Fruit fly (Drosophila melanogaster) whole organism, embryonic: ENCODE data around the gene HP1e.
A peak's percentile ranks its signal among the peaks of the same experiment; 100 is the strongest.

ENCODE experiments used
- Atf3 ChIP-seq: fragments of 200-800 bp; sonication (Bioruptor generic); optimal IDR thresholded peaks from 3 replicates; lab custom pipeline; 2016; ENCODE audit warnings: missing biosample characterization, missing genetic modification characterization
- CG10959 ChIP-seq: fragments of 200-800 bp; sonication (Bioruptor generic); IDR thresholded peaks from 2 replicates; pipeline ENCODE4 v1.3.6; 2022; ENCODE audit warnings: missing biosample characterization, missing genetic modification characterization
- CG11247 ChIP-seq: fragments of 200-800 bp; sonication (Bioruptor generic); IDR thresholded peaks from 2 replicates; pipeline ENCODE4 v1.3.6; 2022; ENCODE audit warnings: missing biosample characterization, missing genetic modification characterization
- CG12104 ChIP-seq: fragments of 200-800 bp; sonication (Bioruptor generic); optimal IDR thresholded peaks from 3 replicates; lab custom pipeline; 2016; ENCODE audit warnings: missing biosample characterization, missing genetic modification characterization
- CG12155 ChIP-seq: fragments of 200-800 bp; sonication (Bioruptor generic); optimal IDR thresholded peaks from 3 replicates; lab custom pipeline; 2016; ENCODE audit warnings: missing biosample characterization, missing genetic modification characterization
- CG12299 ChIP-seq: fragments of 200-800 bp; sonication (Bioruptor generic); optimal IDR thresholded peaks from 2 replicates; lab custom pipeline; 2018; ENCODE audit warnings: missing biosample characterization, mild to moderate bottlenecking, missing genetic modification characterization
- CG12659 ChIP-seq: fragments of 200-800 bp; sonication (Bioruptor generic); optimal IDR thresholded peaks from 3 replicates; lab custom pipeline; 2017; ENCODE audit warnings: mild to moderate bottlenecking, missing biosample characterization, missing genetic modification reagents, missing genetic modification characterization
- CG13624 ChIP-seq: fragments of 200-800 bp; sonication (Bioruptor generic); optimal IDR thresholded peaks from 2 replicates; lab custom pipeline; 2016; ENCODE audit warnings: missing biosample characterization, missing genetic modification characterization
- CG13775 ChIP-seq: fragments of 200-800 bp; sonication (Bioruptor generic); optimal IDR thresholded peaks from 3 replicates; lab custom pipeline; 2017; ENCODE audit warnings: missing biosample characterization, mild to moderate bottlenecking, missing genetic modification characterization
- CG13894 ChIP-seq: fragments of 200-800 bp; sonication (Bioruptor generic); optimal IDR thresholded peaks from 3 replicates; lab custom pipeline; 2018; ENCODE audit warnings: missing biosample characterization, mild to moderate bottlenecking, missing genetic modification characterization, moderate library complexity
- CG14014 ChIP-seq: fragments of 200-800 bp; sonication (Bioruptor generic); IDR thresholded peaks from 2 replicates; pipeline ENCODE4 v1.3.6; 2022; ENCODE audit warnings: missing biosample characterization, missing genetic modification characterization
- CG1529 ChIP-seq: fragments of 200-800 bp; sonication (Bioruptor generic); optimal IDR thresholded peaks from 3 replicates; lab custom pipeline; 2018; ENCODE audit warnings: missing biosample characterization, missing genetic modification characterization
- CG15479 ChIP-seq: fragments of 200-800 bp; sonication (Bioruptor generic); optimal IDR thresholded peaks from 3 replicates; lab custom pipeline; 2019; ENCODE audit warnings: missing biosample characterization, mild to moderate bottlenecking, missing genetic modification characterization, moderate library complexity
- CG15696 ChIP-seq: fragments of 200-800 bp; sonication (Bioruptor generic); optimal IDR thresholded peaks from 2 replicates; lab custom pipeline; 2019; ENCODE audit warnings: missing biosample characterization, mild to moderate bottlenecking, missing genetic modification characterization, moderate library complexity
- CG18476 ChIP-seq: fragments of 200-800 bp; sonication (Bioruptor generic); optimal IDR thresholded peaks from 2 replicates; lab custom pipeline; 2016; ENCODE audit warnings: missing biosample characterization, mild to moderate bottlenecking, missing genetic modification characterization
- CG2712 ChIP-seq: fragments of 200-800 bp; optimal IDR thresholded peaks from 3 replicates; lab custom pipeline; 2019; ENCODE audit warnings: missing biosample characterization, mild to moderate bottlenecking, missing genetic modification characterization, moderate library complexity
- CG30020 ChIP-seq: fragments of 200-800 bp; optimal IDR thresholded peaks from 2 replicates; lab custom pipeline; 2019; ENCODE audit warnings: missing biosample characterization, mild to moderate bottlenecking, missing genetic modification characterization, moderate library complexity
- CG32532 ChIP-seq: fragments of 200-800 bp; sonication (Bioruptor generic); IDR thresholded peaks from 2 replicates; pipeline ENCODE4 v1.3.6; 2022; ENCODE audit warnings: missing biosample characterization, missing genetic modification characterization
- CG4424 ChIP-seq: fragments of 200-800 bp; sonication (Bioruptor generic); optimal IDR thresholded peaks from 3 replicates; lab custom pipeline; 2016; ENCODE audit warnings: missing biosample characterization, missing genetic modification characterization
- CG6689 ChIP-seq: fragments of 200-800 bp; sonication (Bioruptor generic); IDR thresholded peaks from 2 replicates; pipeline ENCODE4 v1.3.6; 2022; ENCODE audit warnings: missing biosample characterization, missing genetic modification characterization
- CG6765 ChIP-seq: fragments of 200-800 bp; sonication (Bioruptor generic); optimal IDR thresholded peaks from 3 replicates; lab custom pipeline; 2017; ENCODE audit warnings: missing biosample characterization, mild to moderate bottlenecking, missing genetic modification characterization
- CG7745 ChIP-seq: fragments of 200-800 bp; sonication (Bioruptor generic); optimal IDR thresholded peaks from 2 replicates; lab custom pipeline; 2018; ENCODE audit warnings: missing biosample characterization, mild to moderate bottlenecking, missing genetic modification characterization, moderate library complexity
- CG7963 ChIP-seq: fragments of 200-800 bp; sonication (Bioruptor generic); IDR thresholded peaks from 3 replicates; pipeline ENCODE4 v1.3.6; 2022; ENCODE audit warnings: missing biosample characterization, missing genetic modification characterization; ENCODE audit not compliant: partially characterized antibody
- CG8478 ChIP-seq: fragments of >200 bp; optimal IDR thresholded peaks from 2 replicates; lab custom pipeline; 2018
- CG9727 ChIP-seq: fragments of 200-800 bp; sonication (Bioruptor generic); optimal IDR thresholded peaks from 3 replicates; lab custom pipeline; 2017; ENCODE audit warnings: missing biosample characterization, mild to moderate bottlenecking, missing genetic modification characterization
- CG9876 ChIP-seq: fragments of 200-800 bp; sonication (Bioruptor generic); optimal IDR thresholded peaks from 2 replicates; lab custom pipeline; 2016; ENCODE audit warnings: missing biosample characterization, missing genetic modification characterization
- D19A ChIP-seq: fragments of 200-800 bp; optimal IDR thresholded peaks from 3 replicates; lab custom pipeline; 2019; ENCODE audit warnings: missing biosample characterization, mild to moderate bottlenecking, missing genetic modification characterization, moderate library complexity
- Dp ChIP-seq: fragments of 200-800 bp; sonication (Bioruptor generic); optimal IDR thresholded peaks from 2 replicates; lab custom pipeline; 2018; ENCODE audit warnings: missing biosample characterization, mild to moderate bottlenecking, missing genetic modification characterization, moderate library complexity
- E2f2 ChIP-seq: fragments of 200-800 bp; sonication (Bioruptor generic); IDR thresholded peaks from 2 replicates; pipeline ENCODE4 v1.3.6; 2022; ENCODE audit warnings: missing biosample characterization, missing genetic modification characterization
- Gug ChIP-seq: fragments of 200-800 bp; sonication (Bioruptor generic); IDR thresholded peaks from 4 replicates; pipeline ENCODE4 v1.3.6; 2022; ENCODE audit warnings: missing biosample characterization, missing genetic modification characterization
- H15 ChIP-seq: fragments of 200-800 bp; sonication (Bioruptor generic); IDR thresholded peaks from 3 replicates; pipeline ENCODE4 v1.3.6; 2022; ENCODE audit warnings: missing biosample characterization, missing genetic modification characterization
- H2.0 ChIP-seq: fragments of 200-800 bp; sonication (Bioruptor generic); IDR thresholded peaks from 2 replicates; pipeline ENCODE4 v1.3.6; 2022; ENCODE audit warnings: missing biosample characterization, missing genetic modification characterization
- Hmr ChIP-seq: fragments of 200-800 bp; sonication (Bioruptor generic); optimal IDR thresholded peaks from 3 replicates; lab custom pipeline; 2017; ENCODE audit warnings: mild to moderate bottlenecking, missing biosample characterization, missing genetic modification reagents, missing genetic modification characterization
- Hr78 ChIP-seq, 2 experiments: fragments of 200-800 bp in 1 of 2; fragments of >200 bp in 1 of 2; sonication (Bioruptor generic) in 1 of 2; optimal IDR thresholded peaks; 2 replicates each; lab custom pipeline; 2017 to 2019; ENCODE audit warnings: missing biosample characterization in 2 of 2, missing genetic modification characterization in 2 of 2, mild to moderate bottlenecking in 1 of 2, moderate library complexity in 1 of 2
- Max ChIP-seq: fragments of 200-800 bp; sonication (Bioruptor generic); optimal IDR thresholded peaks from 2 replicates; lab custom pipeline; 2016; ENCODE audit warnings: missing biosample characterization, mild to moderate bottlenecking, missing genetic modification characterization
- Meics ChIP-seq: fragments of 200-800 bp; sonication (Bioruptor generic); optimal IDR thresholded peaks from 2 replicates; lab custom pipeline; 2017; ENCODE audit warnings: missing biosample characterization, mild to moderate bottlenecking, missing genetic modification characterization
- Myb ChIP-seq: fragments of 200-800 bp; sonication (Bioruptor generic); optimal IDR thresholded peaks from 2 replicates; lab custom pipeline; 2016; ENCODE audit warnings: missing biosample characterization, missing genetic modification characterization
- NFAT ChIP-seq: fragments of 200-800 bp; sonication (Bioruptor generic); IDR thresholded peaks from 2 replicates; pipeline ENCODE4 v1.3.6; 2022; ENCODE audit warnings: missing biosample characterization, missing genetic modification characterization
- en ChIP-seq: fragments of 200-800 bp; sonication (Bioruptor generic); optimal IDR thresholded peaks from 2 replicates; lab custom pipeline; 2016; ENCODE audit warnings: missing biosample characterization, missing genetic modification characterization
- fd3F ChIP-seq: fragments of 200-800 bp; sonication (Bioruptor generic); optimal IDR thresholded peaks from 2 replicates; lab custom pipeline; 2018; ENCODE audit warnings: missing biosample characterization, mild to moderate bottlenecking, missing genetic modification characterization, moderate library complexity
- jigr1 ChIP-seq: fragments of 200-800 bp; sonication (Bioruptor generic); IDR thresholded peaks from 3 replicates; pipeline ENCODE4 v1.3.6; 2022; ENCODE audit warnings: missing biosample characterization, missing genetic modification characterization
- lab ChIP-seq: fragments of 200-800 bp; sonication (Bioruptor generic); optimal IDR thresholded peaks from 3 replicates; lab custom pipeline; 2017; ENCODE audit warnings: missing biosample characterization, missing genetic modification characterization, mild to moderate bottlenecking, moderate library complexity, missing genetic modification reagents
- lov ChIP-seq, 2 experiments: fragments of 200-800 bp in 1 of 2; fragments of >200 bp in 1 of 2; sonication (Bioruptor generic) in 1 of 2; IDR thresholded peaks in 1 of 2; optimal IDR thresholded peaks in 1 of 2; 2 replicates in 1 of 2; 3 replicates in 1 of 2; pipeline versions ENCODE4 v1.3.6 to Lab custom; 2017 to 2022; ENCODE audit warnings: missing biosample characterization in 1 of 2, missing genetic modification characterization in 1 of 2
- pros ChIP-seq: fragments of 200-800 bp; sonication (Bioruptor generic); optimal IDR thresholded peaks from 3 replicates; lab custom pipeline; 2019; ENCODE audit warnings: missing biosample characterization, mild to moderate bottlenecking, missing genetic modification characterization, moderate library complexity
- psq ChIP-seq: fragments of 200-800 bp; sonication (Bioruptor generic); optimal IDR thresholded peaks from 2 replicates; lab custom pipeline; 2017; ENCODE audit warnings: missing biosample characterization, missing genetic modification characterization
- row ChIP-seq: fragments of 200-800 bp; sonication (Bioruptor generic); IDR thresholded peaks from 3 replicates; pipeline ENCODE4 v1.3.6; 2022; ENCODE audit warnings: missing biosample characterization, missing genetic modification characterization
- scrt ChIP-seq: fragments of 200-800 bp; sonication (Bioruptor generic); optimal IDR thresholded peaks from 2 replicates; lab custom pipeline; 2018; ENCODE audit warnings: missing biosample characterization, mild to moderate bottlenecking, missing genetic modification characterization, moderate library complexity
- sqz ChIP-seq: fragments of 200-800 bp; sonication (Bioruptor generic); optimal IDR thresholded peaks from 3 replicates; lab custom pipeline; 2018; ENCODE audit warnings: missing biosample characterization, mild to moderate bottlenecking, missing genetic modification characterization
- trem ChIP-seq: fragments of 200-800 bp; optimal IDR thresholded peaks from 3 replicates; lab custom pipeline; 2019; ENCODE audit warnings: missing biosample characterization, mild to moderate bottlenecking, missing genetic modification characterization, moderate library complexity
- wdn ChIP-seq: fragments of 200-800 bp; sonication (Bioruptor generic); IDR thresholded peaks from 2 replicates; pipeline ENCODE4 v1.3.6; 2022; ENCODE audit warnings: missing biosample characterization, missing genetic modification characterization

Gene HP1e

DNA sequence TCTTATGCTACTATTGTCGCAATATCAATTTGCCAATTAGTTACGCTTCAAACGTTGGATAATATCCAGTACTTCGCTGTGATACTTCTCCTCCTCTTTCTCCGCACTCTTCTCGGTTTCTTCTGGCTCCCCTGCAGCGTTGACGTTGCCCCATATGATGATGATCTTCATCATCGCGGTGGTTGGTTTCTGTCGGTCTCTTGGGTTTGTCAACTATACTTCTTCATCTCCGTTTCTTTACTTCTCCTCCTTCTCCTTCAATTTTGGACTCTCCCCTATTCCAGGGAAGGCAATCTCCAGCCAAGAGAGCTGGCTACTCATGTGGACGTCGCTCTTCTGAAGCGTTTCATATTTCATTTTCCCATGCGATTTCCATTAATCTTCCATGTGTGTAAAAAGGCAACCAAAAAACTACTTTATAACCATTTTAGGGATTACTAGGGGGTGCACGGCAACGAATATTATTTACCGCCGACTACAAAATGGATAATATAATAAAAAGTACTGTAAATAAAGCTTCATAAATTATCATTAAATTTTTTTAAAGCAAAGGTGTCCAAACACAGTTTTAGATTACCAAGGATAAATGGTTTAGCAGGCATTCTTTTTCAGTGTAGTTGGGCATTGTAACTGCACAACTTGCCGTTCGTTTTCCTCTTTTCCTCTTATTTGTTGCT lies 26.3 kb downstream of the HP1e start (continued):
- TF ChIP-seq NFAT (GFP tag; lab: Robert Waterston, UW) (no peak), CG10959 (GFP tag; lab: Robert Waterston, UW) (no peak), CG6689 (GFP tag; lab: Robert Waterston, UW) (no peak), en (GFP tag; lab: Kevin White, UChicago) (no peak), H15 (no peak), fd3F (GFP tag; lab: Kevin White, UChicago) (no peak), CG12299 (tag; lab: Kevin White, UChicago) (no peak), pros (peak; percentile 91), row (GFP tag; lab: Robert Waterston, UW) (0 out of 3 replicates have a peak, but pooled peaks have one; percentile 31), CG9727 (GFP tag; lab: Kevin White, UChicago) (peak; percentile 67), CG15696 (tag; lab: Kevin White, UChicago) (peak; percentile 41), CG12659 (GFP tag; lab: Kevin White, UChicago) (no peak), CG14014 (GFP tag; lab: Robert Waterston, UW) (no peak), CG13894 (no peak), Max (GFP tag; lab: Kevin White, UChicago) (no peak), Atf3 (GFP tag; lab: Kevin White, UChicago) (no peak), sqz (GFP tag; lab: Kevin White, UChicago) (no peak), H2.0 (GFP tag; lab: Robert Waterston, UW) (no peak), CG1529 (GFP tag; lab: Kevin White, UChicago) (no peak), CG15479 (GFP tag; lab: Kevin White, UChicago) (no peak), CG11247 (GFP tag; lab: Robert Waterston, UW) (no peak), CG13624 (GFP tag; lab: Kevin White, UChicago) (no peak), scrt (no peak), CG4424 (GFP tag; lab: Kevin White, UChicago) (peak; percentile 43), psq (GFP tag; lab: Kevin White, UChicago) (peak; percentile 4), D19A (tag; lab: Kevin White, UChicago) (peak; percentile 5), CG9876 (GFP tag; lab: Kevin White, UChicago) (no peak), CG6765 (GFP tag; lab: Kevin White, UChicago) (no peak), CG2712 (tag; lab: Kevin White, UChicago) (peak; percentile 29), CG30020 (tag; lab: Kevin White, UChicago) (no peak), E2f2 (GFP tag; lab: Robert Waterston, UW) (peak; percentile 10; the same call in 1 of the 2 replicates), lov (optimal IDR thresholded peaks at IDR 0.05; lab: Kevin White, UChicago) (no peak), lov (GFP tag; IDR thresholded peaks at IDR 0.05; lab: Robert Waterston, UW) (no peak), lab (GFP tag; lab: Kevin White, UChicago) (no peak), trem (tag; lab: Kevin White, UChicago) (no peak), Hr78 (GFP tag; optimal IDR thresholded peaks at IDR 0.05; lab: Kevin White, UChicago) (no peak), jigr1 (GFP tag; lab: Robert Waterston, UW) (no peak), CG7963 (GFP tag; lab: Robert Waterston, UW) (no peak), Hmr (no peak), Myb (GFP tag; lab: Kevin White, UChicago) (no peak), CG8478 (lab: Kevin White, UChicago) (no peak), CG18476 (GFP tag; lab: Kevin White, UChicago) (no peak), Gug (GFP tag; lab: Robert Waterston, UW) (no peak), CG7745 (tag; lab: Kevin White, UChicago) (no peak), wdn (GFP tag; lab: Robert Waterston, UW) (no peak), Dp (GFP tag; lab: Kevin White, UChicago) (no peak), CG12104 (no peak), CG32532 (GFP tag; lab: Robert Waterston, UW) (no peak), Meics (GFP tag; lab: Kevin White, UChicago) (no peak), CG13775 (peak; percentile 9), CG12155 (GFP tag; lab: Kevin White, UChicago) (no peak)
